Worm (Caenorhabditis elegans) whole organism, L1 larva: ENCODE data around the gene Y37E11AM.3.

Experiments
- C34B4.2 ChIP-seq: sonication (generic microtip); optimal IDR thresholded peaks from 2 replicates; lab custom pipeline; 2017; ENCODE audit warnings: mild to moderate bottlenecking, missing genetic modification characterization, missing compliant biosample characterization
- F16B12.6 ChIP-seq: fragments of 150-350 bp; optimal IDR thresholded peaks from 2 replicates; lab custom pipeline; 2014; ENCODE audit warnings: missing biosample characterization, missing genetic modification characterization
- aha-1 ChIP-seq: fragments of 150-350 bp; optimal IDR thresholded peaks from 2 replicates; lab custom pipeline; 2014; ENCODE audit warnings: missing biosample characterization, missing genetic modification characterization
- ama-1 ChIP-seq: fragments of 150-350 bp; optimal IDR thresholded peaks from 2 replicates; lab custom pipeline; 2014
- ceh-82 ChIP-seq, 3 experiments: fragments of 150-350 bp in 1 of 3; sonication (generic microtip) in 2 of 3; optimal IDR thresholded peaks; 2 replicates each; lab custom pipeline; 2014 to 2017; ENCODE audit warnings: missing biosample characterization in 3 of 3, missing genetic modification characterization in 3 of 3
- ces-1 ChIP-seq: fragments of 150-350 bp; optimal IDR thresholded peaks from 2 replicates; lab custom pipeline; 2014; ENCODE audit warnings: missing biosample characterization, missing genetic modification reagents, missing genetic modification characterization
- dpl-1 ChIP-seq, 3 experiments: fragments of 150-350 bp in 2 of 3; sonication (generic microtip) in 1 of 3; optimal IDR thresholded peaks; 2 replicates each; lab custom pipeline; 2014 to 2017; ENCODE audit warnings: missing biosample characterization in 3 of 3, missing genetic modification characterization in 3 of 3, missing genetic modification reagents in 3 of 3
- efl-1 ChIP-seq, 4 experiments: fragments of 150-350 bp; optimal IDR thresholded peaks in 3 of 4; peaks in 1 of 4; 1 replicate in 1 of 4; 2 replicates in 3 of 4; lab custom pipeline; 2014; ENCODE audit warnings: missing biosample characterization in 2 of 4, missing genetic modification characterization in 2 of 4, missing genetic modification reagents in 2 of 4
- efl-3 ChIP-seq: fragments of 200-800 bp; sonication (Bioruptor generic); optimal IDR thresholded peaks from 2 replicates; lab custom pipeline; 2018; ENCODE audit warnings: mild to moderate bottlenecking, missing genetic modification characterization, missing compliant biosample characterization
- elt-2 ChIP-seq: sonication (generic microtip); optimal IDR thresholded peaks from 2 replicates; lab custom pipeline; 2016; ENCODE audit warnings: missing genetic modification characterization, mild to moderate bottlenecking, inconsistent platforms, missing compliant biosample characterization, missing genetic modification reagents
- fkh-10 ChIP-seq: sonication (generic microtip); optimal IDR thresholded peaks from 2 replicates; lab custom pipeline; 2017; ENCODE audit warnings: missing biosample characterization, missing genetic modification reagents, missing genetic modification characterization
- fkh-4 ChIP-seq: sonication (generic microtip); optimal IDR thresholded peaks from 2 replicates; lab custom pipeline; 2016; ENCODE audit warnings: missing compliant biosample characterization, missing genetic modification characterization, borderline replicate concordance
- hlh-17 ChIP-seq: fragments of 200-800 bp; sonication (Bioruptor generic); optimal IDR thresholded peaks from 2 replicates; lab custom pipeline; 2018; ENCODE audit warnings: missing genetic modification characterization, mild to moderate bottlenecking, missing compliant biosample characterization, moderate library complexity, borderline replicate concordance
- irx-1 ChIP-seq: sonication (generic microtip); optimal IDR thresholded peaks from 2 replicates; lab custom pipeline; 2016; ENCODE audit warnings: missing genetic modification characterization, missing compliant biosample characterization
- lin-13 ChIP-seq: fragments of 150-350 bp; optimal IDR thresholded peaks from 2 replicates; lab custom pipeline; 2014; ENCODE audit warnings: missing biosample characterization, missing genetic modification reagents, missing genetic modification characterization
- lin-15B ChIP-seq: fragments of 150-350 bp; sonication (generic microtip); optimal IDR thresholded peaks from 3 replicates; lab custom pipeline; 2014; ENCODE audit warnings: missing biosample characterization, missing genetic modification characterization
- lin-35 ChIP-seq, 2 experiments: fragments of 150-350 bp; optimal IDR thresholded peaks; 2 replicates each; lab custom pipeline; 2014; ENCODE audit warnings: missing biosample characterization in 2 of 2, missing genetic modification characterization in 2 of 2, missing genetic modification reagents in 2 of 2
- lir-3 ChIP-seq: sonication (generic microtip); optimal IDR thresholded peaks from 2 replicates; lab custom pipeline; 2016; ENCODE audit warnings: mild to moderate bottlenecking, missing genetic modification characterization, moderate library complexity, missing compliant biosample characterization; ENCODE audit not compliant: poor library complexity
- mab-9 ChIP-seq: fragments of 200-800 bp; sonication (Bioruptor generic); IDR thresholded peaks from 2 replicates; pipeline ENCODE4 v1.3.6; 2022; ENCODE audit warnings: missing genetic modification reagents, missing genetic modification characterization, missing compliant biosample characterization
- mef-2 ChIP-seq: fragments of 150-350 bp; optimal IDR thresholded peaks from 2 replicates; lab custom pipeline; 2014; ENCODE audit warnings: missing biosample characterization, missing genetic modification characterization
- mep-1 ChIP-seq: fragments of 150-350 bp; optimal IDR thresholded peaks from 2 replicates; lab custom pipeline; 2014; ENCODE audit warnings: missing biosample characterization, missing genetic modification characterization
- nhr-71 ChIP-seq: sonication (generic microtip); optimal IDR thresholded peaks from 2 replicates; lab custom pipeline; 2016; ENCODE audit warnings: mild to moderate bottlenecking, missing genetic modification characterization, moderate library complexity, missing compliant biosample characterization
- nhr-77 ChIP-seq: fragments of 150-350 bp; optimal IDR thresholded peaks from 2 replicates; lab custom pipeline; 2014; ENCODE audit warnings: missing biosample characterization, missing genetic modification characterization
- nhr-85 ChIP-seq: sonication (generic microtip); peaks from one replicate; lab custom pipeline; 2016; ENCODE audit warnings: missing genetic modification characterization, inconsistent platforms, missing compliant biosample characterization
- nhr-90 ChIP-seq: sonication (generic microtip); optimal IDR thresholded peaks from 2 replicates; lab custom pipeline; 2016; ENCODE audit warnings: mild to moderate bottlenecking, missing genetic modification characterization, missing compliant biosample characterization; ENCODE audit not compliant: poor library complexity
- snpc-4 ChIP-seq: fragments of 150-350 bp; optimal IDR thresholded peaks from 2 replicates; lab custom pipeline; 2014; ENCODE audit warnings: missing biosample characterization, missing genetic modification characterization
- snu-23 ChIP-seq: sonication (generic microtip); optimal IDR thresholded peaks from 2 replicates; lab custom pipeline; 2016; ENCODE audit warnings: missing genetic modification characterization, missing compliant biosample characterization
- sox-4 ChIP-seq: sonication (generic microtip); optimal IDR thresholded peaks from 2 replicates; lab custom pipeline; 2016; ENCODE audit warnings: missing genetic modification characterization, missing compliant biosample characterization
- sup-37 ChIP-seq: fragments of 200-800 bp; sonication (Bioruptor generic); optimal IDR thresholded peaks from 2 replicates; lab custom pipeline; 2018; ENCODE audit warnings: mild to moderate bottlenecking, missing genetic modification characterization, missing compliant biosample characterization
- tbx-2 ChIP-seq: sonication (generic microtip); optimal IDR thresholded peaks from 2 replicates; lab custom pipeline; 2016; ENCODE audit warnings: missing genetic modification characterization, missing compliant biosample characterization
- unc-62 ChIP-seq: fragments of 150-350 bp; optimal IDR thresholded peaks from 2 replicates; lab custom pipeline; 2014; ENCODE audit warnings: missing biosample characterization, missing genetic modification reagents, missing genetic modification characterization
- unc-86 ChIP-seq: sonication (generic microtip); optimal IDR thresholded peaks from 2 replicates; lab custom pipeline; 2016; ENCODE audit warnings: missing genetic modification characterization, missing compliant biosample characterization
- vab-15 ChIP-seq: sonication (generic microtip); optimal IDR thresholded peaks from 2 replicates; lab custom pipeline; 2017; ENCODE audit warnings: missing genotype, mild to moderate bottlenecking, missing genetic modification characterization, missing compliant biosample characterization
- ztf-11 ChIP-seq, 2 experiments: sonication (generic microtip); optimal IDR thresholded peaks; 2 replicates each; lab custom pipeline; 2016 to 2017; ENCODE audit warnings: missing genetic modification characterization in 2 of 2, missing biosample characterization in 1 of 2, missing compliant biosample characterization in 1 of 2

The Y37E11AM.3 gene

DNA sequence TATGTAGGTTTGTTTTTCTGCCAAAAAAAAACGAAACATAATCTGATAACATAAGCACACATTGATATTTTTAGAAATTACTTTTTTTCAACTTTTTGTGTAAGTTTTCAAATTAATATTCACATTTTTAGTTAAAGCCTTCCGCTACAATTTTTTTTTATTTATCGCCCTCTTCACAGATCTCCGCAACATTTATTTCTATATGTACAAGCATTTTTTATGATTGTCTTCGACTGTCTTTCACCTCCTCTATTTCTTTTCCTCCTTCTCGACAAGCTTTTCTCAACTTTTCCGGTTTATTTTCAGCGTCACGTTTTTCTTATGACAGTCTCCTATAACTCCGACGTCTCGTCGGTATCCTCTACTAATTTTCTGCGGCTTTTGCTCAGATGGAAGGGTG is 37.0 kb upstream of the Y37E11AM.3 start, which contains the start of gene best-20:
Gene best-20, plus strand, starts transcription at position 301 of the 400 bp plus-strand sequence.
- no peak for TF ChIP-seq snu-23 (GFP tag; lab: Kevin White, UChicago)
- no peak for TF ChIP-seq efl-3
- TF ChIP-seq sox-4 (tag; lab: Kevin White, UChicago), result no peak
- no peak for TF ChIP-seq tbx-2 (tag; lab: Kevin White, UChicago)
- TF ChIP-seq hlh-17 (GFP tag; lab: Kevin White, UChicago), result no peak
- TF ChIP-seq aha-1, result no peak
- no peak for TF ChIP-seq unc-62
- TF ChIP-seq lin-13 (GFP tag; lab: Kevin White, UChicago), result no peak
- TF ChIP-seq ztf-11 (tag; optimal IDR thresholded peaks at IDR 0.05; lab: Kevin White, UChicago), result no peak
- no peak for TF ChIP-seq ces-1 (GFP tag; lab: Kevin White, UChicago)
- no peak for TF ChIP-seq vab-15 (tag; lab: Kevin White, UChicago)
- TF ChIP-seq, all 84 proteins: peak for 0

DNA sequence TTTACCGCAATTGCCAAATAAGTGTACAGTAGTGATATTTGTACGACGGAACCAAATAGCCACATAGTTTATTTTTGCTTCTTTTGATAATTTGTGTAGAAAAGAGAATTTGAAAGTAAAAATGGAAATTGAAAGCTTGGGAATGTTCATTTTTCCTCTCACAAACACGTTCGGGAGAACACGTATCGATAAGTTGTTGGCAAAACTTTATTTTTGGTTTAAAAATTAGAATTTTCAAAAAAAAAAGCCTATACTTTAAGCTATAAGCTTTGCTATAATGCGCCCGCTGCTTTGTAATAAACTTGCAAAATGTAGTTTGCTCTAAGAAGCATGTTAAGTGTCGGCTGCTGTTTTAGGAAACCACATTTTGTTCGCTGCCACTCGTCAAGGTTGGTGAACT is 36.4 kb upstream of the Y37E11AM.3 start, which contains the start of gene Y37E11AR.7:
Gene Y37E11AR.7, minus strand, starts transcription at position 101 of the 400 bp plus-strand sequence.
- no peak for TF ChIP-seq sup-37 (GFP tag; lab: Kevin White, UChicago)
- TF ChIP-seq irx-1, result no peak
- TF ChIP-seq fkh-4 (tag; lab: Kevin White, UChicago), result no peak
- TF ChIP-seq F16B12.6 (tag; lab: Kevin White, UChicago), result no peak
- TF ChIP-seq ama-1 (lab: Kevin White, UChicago), result no peak
- TF ChIP-seq snu-23 (GFP tag; lab: Kevin White, UChicago), result no peak
- TF ChIP-seq mef-2 (tag; lab: Kevin White, UChicago), result no peak

DNA sequence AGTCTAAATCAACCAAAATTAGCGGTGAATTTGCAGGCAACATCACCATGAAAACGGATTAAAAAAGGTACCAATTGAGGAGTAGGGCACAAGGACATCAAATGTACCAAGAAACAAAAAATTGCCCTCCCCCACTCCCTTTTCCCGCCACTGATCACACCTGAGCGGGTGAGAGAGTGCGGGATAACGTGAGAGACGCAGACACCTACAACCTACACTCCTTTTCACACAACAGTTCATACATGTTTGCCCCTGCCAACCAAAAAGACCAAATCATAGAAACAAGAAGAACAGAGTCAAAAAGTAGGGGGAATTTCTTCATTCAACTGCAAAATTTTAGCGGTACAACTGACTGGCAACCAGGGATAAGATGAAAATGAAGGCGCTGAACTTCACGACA is 33.3 kb upstream of the Y37E11AM.3 start:
- TF ChIP-seq dpl-1 (GFP tag; optimal IDR thresholded peaks at IDR 0.05; lab: Kevin White, UChicago), result peak in 1 of 3 experiments; percentile 13
- TF ChIP-seq lin-35 (GFP tag; optimal IDR thresholded peaks at IDR 0.05; lab: Kevin White, UChicago), result peak in 1 of 2 experiments; percentile 8
- TF ChIP-seq elt-2 (tag; lab: Kevin White, UChicago), result no peak
- TF ChIP-seq snu-23 (GFP tag; lab: Kevin White, UChicago), result peak; percentile 21
- peak; percentile 39 for TF ChIP-seq nhr-85 (tag; lab: Kevin White, UChicago)
- no peak for TF ChIP-seq efl-1 (optimal IDR thresholded peaks at IDR 0.05; lab: Kevin White, UChicago)
- TF ChIP-seq efl-1 (GFP tag; optimal IDR thresholded peaks at IDR 0.05 in 1 of 2; lab: Kevin White, UChicago), result peak in 1 of 2 experiments; percentile 66
- TF ChIP-seq, all 84 proteins: peak for 5

DNA sequence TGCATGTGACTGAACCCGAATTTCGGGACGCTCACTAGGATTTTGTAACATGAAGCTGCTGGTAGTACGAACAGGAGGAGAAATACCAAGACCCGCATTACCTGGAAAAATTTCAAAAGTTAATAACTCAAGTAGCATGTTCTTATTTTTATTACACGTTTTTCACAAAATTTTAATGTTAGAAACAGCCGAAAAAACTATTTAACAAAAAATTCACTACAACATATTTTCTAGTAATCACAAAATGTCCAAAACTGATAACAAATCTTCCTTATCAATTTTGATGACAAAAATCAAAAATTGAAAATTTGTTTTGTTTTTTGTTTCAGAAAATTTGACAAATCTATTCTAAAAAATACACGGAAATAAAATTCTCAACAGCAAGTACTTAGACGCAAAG is 32.0 kb upstream of the Y37E11AM.3 start, which contains the start of gene ugt-45:
Gene ugt-45, minus strand, starts transcription at position 101 of the 400 bp plus-strand sequence.
- TF ChIP-seq sup-37 (GFP tag; lab: Kevin White, UChicago) (no peak), nhr-90 (tag; lab: Kevin White, UChicago) (no peak), nhr-77 (tag; lab: Kevin White, UChicago) (no peak), C34B4.2 (no peak), snpc-4 (tag; lab: Kevin White, UChicago) (no peak), efl-3 (no peak), lir-3 (tag; lab: Kevin White, UChicago) (no peak), aha-1 (no peak), mab-9 (GFP tag; lab: Robert Waterston, UW) (no peak), fkh-10 (no peak), lin-35 (GFP tag; optimal IDR thresholded peaks at IDR 0.05; lab: Kevin White, UChicago) (no peak), nhr-71 (tag; lab: Kevin White, UChicago) (no peak), unc-86 (no peak), snu-23 (GFP tag; lab: Kevin White, UChicago) (no peak), lin-15B (no peak), mep-1 (tag; lab: Kevin White, UChicago) (no peak), tbx-2 (tag; lab: Kevin White, UChicago) (no peak), mef-2 (tag; lab: Kevin White, UChicago) (no peak), ceh-82 (tag; optimal IDR thresholded peaks at IDR 0.05; lab: Kevin White, UChicago) (no peak)
